Worm (Caenorhabditis elegans) whole organism, L4/young adult: ENCODE data around the gene F40A3.7.

Experiments
- W03F9.2 ChIP-seq: fragments of 150-350 bp; optimal IDR thresholded peaks from 2 replicates; lab custom pipeline; 2014; ENCODE audit warnings: missing biosample characterization, missing genetic modification characterization
- dao-5 ChIP-seq: sonication (generic microtip); optimal IDR thresholded peaks from 2 replicates; lab custom pipeline; 2016; ENCODE audit warnings: missing genotype, missing genetic modification characterization, moderate library complexity, missing compliant biosample characterization
- him-1 ChIP-seq: sonication (generic microtip); optimal IDR thresholded peaks from 2 replicates; lab custom pipeline; 2016; ENCODE audit warnings: missing genotype, missing genetic modification reagents, missing genetic modification characterization, missing compliant biosample characterization

F40A3.7 gene

DNA sequence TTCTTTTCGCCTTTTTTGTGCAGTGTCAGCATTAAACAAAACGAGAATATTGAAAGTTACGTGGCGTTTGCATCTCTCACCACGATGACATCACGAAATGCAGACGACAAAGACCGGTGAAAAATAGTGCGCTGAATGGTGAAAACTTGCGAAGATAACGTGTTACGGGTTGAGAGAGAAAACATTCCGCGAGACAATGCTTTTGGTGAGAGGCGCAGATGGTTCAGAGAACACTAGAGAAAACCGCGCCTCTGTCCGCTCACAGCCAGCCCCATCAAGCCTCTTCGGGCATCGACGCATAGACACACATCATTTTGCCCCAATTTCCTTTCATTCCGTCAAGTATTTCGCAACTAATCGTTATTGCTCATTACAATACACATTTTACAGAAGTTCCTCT lies 45.1 kb downstream of the F40A3.7 start, which contains the start of the genes C37C3.9 and C37C3.18:
C37C3.9 (minus strand) TSS at position 98 of the 400 bp plus-strand sequence.
C37C3.18 (plus strand) TSS at position 391 of the 400 bp plus-strand sequence.
- no peak for TF ChIP-seq him-1 (tag; lab: Kevin White, UChicago)
- TF ChIP-seq W03F9.2, result peak; percentile 31

ce11 chrV:7853900-7854299 lies 45.8 kb downstream of the F40A3.7 start:
- TF ChIP-seq him-1 (tag; lab: Kevin White, UChicago) (no peak), W03F9.2 (peak; percentile 59)

DNA sequence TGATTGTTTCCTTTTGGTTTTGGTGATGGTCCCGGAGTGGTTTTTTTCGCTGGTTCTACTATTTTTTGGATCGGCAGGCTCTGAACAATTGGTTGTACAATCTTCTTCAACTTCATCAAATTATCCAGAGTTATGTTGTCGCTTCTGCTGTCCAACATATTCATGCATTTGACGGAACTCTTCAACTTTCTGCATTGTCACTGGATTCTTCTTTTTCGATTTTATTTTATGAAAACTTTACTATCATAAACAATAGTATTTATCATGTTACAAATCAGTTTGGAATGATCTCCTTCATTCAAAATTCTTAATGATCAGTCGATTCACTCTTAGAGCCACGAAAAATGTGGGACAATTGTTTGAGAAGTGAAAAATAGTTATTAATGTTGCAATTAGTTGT lies 47.6 kb downstream of the F40A3.7 start:
- TF ChIP-seq dao-5 (tag; lab: Kevin White, UChicago) (no peak), him-1 (tag; lab: Kevin White, UChicago) (no peak), W03F9.2 (no peak)

- TF ChIP-seq him-1 (tag; lab: Kevin White, UChicago) (no peak), dao-5 (tag; lab: Kevin White, UChicago) (no peak), W03F9.2 (no peak)
These were observed 51.4 kb downstream of the F40A3.7 start for ce11 chrV:7848251-7848650.

DNA sequence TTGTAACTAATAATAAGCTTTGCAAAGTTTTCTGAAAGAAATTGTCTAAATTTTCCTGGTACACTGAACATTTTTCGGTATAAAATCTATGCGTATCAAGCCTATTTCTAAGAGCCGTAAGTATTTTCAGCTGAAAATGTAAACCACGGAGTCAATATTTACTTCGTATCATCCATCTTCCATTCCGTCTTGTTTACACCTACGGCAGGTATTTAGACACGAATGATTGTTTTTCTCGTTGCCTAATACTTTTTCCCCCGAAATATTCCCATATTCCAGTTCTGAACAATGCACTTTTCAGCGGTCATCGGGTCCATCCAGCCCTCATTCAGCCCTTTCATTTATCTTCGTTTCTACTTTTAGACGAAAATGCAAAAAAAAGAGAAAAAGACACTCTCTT lies 52.0 kb downstream of the F40A3.7 start:
- TF ChIP-seq him-1 (tag; lab: Kevin White, UChicago) (no peak), W03F9.2 (no peak), dao-5 (tag; lab: Kevin White, UChicago) (no peak)

ce11 chrV:7847170-7847569 lies 52.5 kb downstream of the F40A3.7 start, which contains the start of gene memo-1:
memo-1 (minus strand) TSS chrV:7847171.
- TF ChIP-seq dao-5 (tag; lab: Kevin White, UChicago) (no peak), W03F9.2 (no peak), him-1 (tag; lab: Kevin White, UChicago) (no peak)
